Worm (Caenorhabditis elegans) whole organism, mixed stage, embryonic: Measurements from ENCODE around the gene irld-55.

Experiments
- nhr-237 ChIP-seq: fragments of 150-350 bp; optimal IDR thresholded peaks from 2 replicates; lab custom pipeline; 2014; ENCODE audit warnings: missing biosample characterization, missing genetic modification characterization
- nhr-28 ChIP-seq: fragments of 150-350 bp; optimal IDR thresholded peaks from 2 replicates; lab custom pipeline; 2014; ENCODE audit warnings: missing biosample characterization, missing genetic modification characterization

ce11 chrIV:14001782-14002181 lies 18.2 kb upstream of the irld-55 start:
- TF ChIP-seq nhr-237 (tag; lab: Kevin White, UChicago) (no peak), nhr-28 (tag; lab: Kevin White, UChicago) (no peak)
